Worm (Caenorhabditis elegans): ENCODE measurements around the gene mif-2.

- TF ChIP-seq ref-2 (tag; optimal IDR thresholded peaks at IDR 0.05), result no peak
- TF ChIP-seq nfya-1 (tag; optimal IDR thresholded peaks at IDR 0.05), result no peak
- no peak for TF ChIP-seq unc-3 (GFP tag; conservative IDR thresholded peaks at IDR 0.05)
- TF ChIP-seq unc-3 (tag; optimal IDR thresholded peaks at IDR 0.05), result no peak
- no peak for TF ChIP-seq pha-4 (tag; optimal IDR thresholded peaks at IDR 0.05)
- no peak for TF ChIP-seq che-1 (tag; optimal IDR thresholded peaks at IDR 0.05)
- no peak for TF ChIP-seq ama-1 (optimal IDR thresholded peaks at IDR 0.05)
- no peak for TF ChIP-seq tbx-7 (tag; optimal IDR thresholded peaks at IDR 0.05)
- TF ChIP-seq unc-55 (GFP tag; optimal IDR thresholded peaks at IDR 0.05), result no peak
- TF ChIP-seq pqm-1 (tag; optimal IDR thresholded peaks at IDR 0.05), result no peak
- no peak for TF ChIP-seq ceh-19 (GFP tag; optimal IDR thresholded peaks at IDR 0.05)
- TF ChIP-seq ceh-30 (tag; optimal IDR thresholded peaks at IDR 0.05), result no peak
- TF ChIP-seq lim-6 (tag; optimal IDR thresholded peaks at IDR 0.05), result no peak
- no peak for TF ChIP-seq sox-2 (GFP tag; IDR thresholded peaks at IDR 0.05)
- TF ChIP-seq hlh-30 (tag; optimal IDR thresholded peaks at IDR 0.05; ENCODE audit: insufficient read depth), result no peak
Measured at ce11 chrV:11989861-11990260, 11.6 kb upstream of the mif-2 start.
